Worm (Caenorhabditis elegans): Measurements from ENCODE around the gene T10D4.6.

- TF ChIP-seq ama-1 (optimal IDR thresholded peaks at IDR 0.05) (no peak), irx-1 (tag; optimal IDR thresholded peaks at IDR 0.05) (no peak), unc-62 (GFP tag; optimal IDR thresholded peaks at IDR 0.05) (no peak)
Observed at ce11 chrII:3071012-3071749, 48.0 kb upstream of the T10D4.6 start, which contains the start of gene Y25C1A.7.
